Worm (Caenorhabditis elegans): Measurements from ENCODE around the gene rpl-21.

DNA sequence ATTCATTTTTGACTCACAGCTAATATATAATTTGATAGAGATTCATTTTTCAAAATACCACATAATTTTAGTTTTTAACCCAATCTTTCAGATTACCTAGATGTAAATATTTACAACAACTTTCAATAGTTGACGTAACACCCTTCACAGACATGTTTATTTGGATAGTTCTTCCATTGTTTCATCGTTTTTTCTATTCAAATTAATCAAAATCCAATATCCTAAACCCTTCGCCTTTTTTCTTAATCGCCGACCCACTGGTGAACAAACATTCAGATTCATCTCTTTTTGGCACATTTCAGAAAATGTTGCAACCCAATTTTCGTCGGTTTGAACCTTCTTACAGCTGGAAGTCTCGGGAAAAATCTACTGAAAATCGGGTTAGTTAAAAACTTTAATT lies 31.0 kb downstream of the rpl-21 start, which contains the start of gene K06H7.1:
- TF ChIP-seq pha-4 (tag; optimal IDR thresholded peaks at IDR 0.05): no peak
- TF ChIP-seq ZK546.5 (tag; optimal IDR thresholded peaks at IDR 0.05): no peak
